Fruit fly (Drosophila melanogaster): ENCODE measurements around the gene NUCB1.

The NUCB1 gene

DNA sequence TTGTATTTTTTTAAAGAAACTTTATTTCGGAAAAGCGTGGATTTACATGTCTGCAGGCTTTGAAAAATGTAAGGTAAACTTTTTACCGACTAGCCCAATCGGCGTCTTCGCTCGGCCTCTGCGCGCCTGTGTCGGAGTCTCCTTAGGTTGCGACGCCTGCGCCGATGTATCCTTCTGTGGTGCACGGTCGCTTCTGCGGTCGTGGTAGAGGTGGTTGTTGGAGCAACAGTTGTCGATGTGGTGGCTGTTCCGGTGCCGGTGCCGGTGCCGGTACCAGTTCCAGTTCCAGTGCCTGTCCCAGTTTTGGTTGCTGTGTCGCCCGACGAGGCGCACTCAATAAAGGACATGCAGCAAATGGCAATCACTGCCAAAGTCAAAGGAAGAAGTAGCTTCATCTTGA lies 11.0 kb downstream of the NUCB1 start (continued):
- TF ChIP-seq CG1602 (GFP tag; optimal IDR thresholded peaks at IDR 0.05): no peak
- TF ChIP-seq Fer3 (tag; optimal IDR thresholded peaks at IDR 0.05): no peak
- TF ChIP-seq Hmx (GFP tag; optimal IDR thresholded peaks at IDR 0.05): no peak
- no peak for TF ChIP-seq HLH54F (GFP tag; optimal IDR thresholded peaks at IDR 0.05)
- no peak for TF ChIP-seq CHES-1-like (GFP tag; optimal IDR thresholded peaks at IDR 0.05)
- TF ChIP-seq E2f2 (GFP tag; IDR thresholded peaks at IDR 0.05): no peak
- TF ChIP-seq stwl (tag; optimal IDR thresholded peaks at IDR 0.05): peak; percentile 55
- TF ChIP-seq az2 (GFP tag; optimal IDR thresholded peaks at IDR 0.05): no peak
- TF ChIP-seq gsb (GFP tag; IDR thresholded peaks at IDR 0.05): no peak
- TF ChIP-seq odd (GFP tag; optimal IDR thresholded peaks at IDR 0.05): no peak
- TF ChIP-seq sim (GFP tag; IDR thresholded peaks at IDR 0.05): no peak
- TF ChIP-seq CG15514 (GFP tag; optimal IDR thresholded peaks at IDR 0.05): peak; percentile 97
- TF ChIP-seq Antp (GFP tag; optimal IDR thresholded peaks at IDR 0.05): no peak
- peak; percentile 71 for TF ChIP-seq ewg (GFP tag; optimal IDR thresholded peaks at IDR 0.05)
- TF ChIP-seq CG30403 (GFP tag; optimal IDR thresholded peaks at IDR 0.05): no peak
- TF ChIP-seq CG1024 (GFP tag; IDR thresholded peaks at IDR 0.05): no peak
- TF ChIP-seq en (GFP tag; optimal IDR thresholded peaks at IDR 0.05): no peak
- TF ChIP-seq CG3995 (GFP tag; optimal IDR thresholded peaks at IDR 0.05): no peak
- TF ChIP-seq CG2199 (GFP tag; IDR thresholded peaks at IDR 0.05): peak; percentile 81; the same call in 2 of the 3 replicates
- TF ChIP-seq Adf1 (GFP tag; IDR thresholded peaks at IDR 0.05): no peak
- TF ChIP-seq CG12219 (GFP tag; optimal IDR thresholded peaks at IDR 0.05): no peak
- TF ChIP-seq grau (tag; optimal IDR thresholded peaks at IDR 0.05): no peak
- no peak for TF ChIP-seq CG11093 (GFP tag; IDR thresholded peaks at IDR 0.05)
- no peak for TF ChIP-seq gt (GFP tag; IDR thresholded peaks at IDR 0.05)
- TF ChIP-seq HmgD (GFP tag; optimal IDR thresholded peaks at IDR 0.05): no peak
- no peak for TF ChIP-seq hkb (optimal IDR thresholded peaks at IDR 0.05)
- no peak for TF ChIP-seq hkb (GFP tag; IDR thresholded peaks at IDR 0.05)

DNA sequence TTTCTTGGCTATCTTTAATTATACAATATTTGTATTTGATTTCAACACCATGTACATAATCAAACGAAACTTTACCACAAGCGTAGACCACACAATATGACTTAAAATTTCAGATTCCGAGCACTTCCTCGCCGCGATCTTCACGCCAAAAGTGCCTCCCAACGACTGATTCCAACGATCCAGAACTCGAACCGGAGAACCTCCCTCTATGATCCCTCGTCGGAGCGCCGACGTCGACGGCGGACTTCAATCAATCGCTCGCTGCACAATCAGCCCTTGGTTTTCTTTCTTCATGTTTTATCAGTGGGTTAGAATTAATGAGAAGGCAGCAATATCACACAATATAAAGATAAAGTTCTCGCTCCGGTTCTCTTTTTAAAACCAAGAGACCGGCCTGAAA lies 38.1 kb downstream of the NUCB1 start, which contains the start of the genes Adgf-A and Adgf-A2:
TSS of gene Adgf-A (minus strand) at position 172 of the 400 bp plus-strand sequence.
TSS of gene Adgf-A2 (minus strand) at position 172 of the 400 bp plus-strand sequence.
- peak; percentile 76 for TF ChIP-seq pros (GFP tag; optimal IDR thresholded peaks at IDR 0.05)
- TF ChIP-seq pho (GFP tag; optimal IDR thresholded peaks at IDR 0.05): no peak
- no peak for TF ChIP-seq Dad (GFP tag; optimal IDR thresholded peaks at IDR 0.05)
- TF ChIP-seq kah (GFP tag; optimal IDR thresholded peaks at IDR 0.05): no peak
- no peak for TF ChIP-seq btn (GFP tag; optimal IDR thresholded peaks at IDR 0.05)
- TF ChIP-seq Blimp-1 (GFP tag; optimal IDR thresholded peaks at IDR 0.05): no peak
- no peak for TF ChIP-seq cato (GFP tag; optimal IDR thresholded peaks at IDR 0.05; ENCODE audit: borderline replicate concordance)
- TF ChIP-seq grn (GFP tag; optimal IDR thresholded peaks at IDR 0.05): peak; percentile 11
- no peak for TF ChIP-seq CG17186 (GFP tag; optimal IDR thresholded peaks at IDR 0.05)
- no peak for TF ChIP-seq slbo (GFP tag; IDR thresholded peaks at IDR 0.05)
- no peak for TF ChIP-seq sens-2 (GFP tag; IDR thresholded peaks at IDR 0.05)
- TF ChIP-seq Lpt (GFP tag; optimal IDR thresholded peaks at IDR 0.05): no peak
- TF ChIP-seq jigr1 (GFP tag; IDR thresholded peaks at IDR 0.05): no peak
- no peak for TF ChIP-seq kay (GFP tag; optimal IDR thresholded peaks at IDR 0.05)
- no peak for TF ChIP-seq psq (GFP tag; optimal IDR thresholded peaks at IDR 0.05)
- no peak for TF ChIP-seq CG3847 (GFP tag; IDR thresholded peaks at IDR 0.05)
- TF ChIP-seq maf-S (GFP tag; optimal IDR thresholded peaks at IDR 0.05): no peak
- no peak for TF ChIP-seq nmo (GFP tag; optimal IDR thresholded peaks at IDR 0.05)
- TF ChIP-seq Dip2 (GFP tag; IDR thresholded peaks at IDR 0.05): no peak
- TF ChIP-seq pita (GFP tag; optimal IDR thresholded peaks at IDR 0.05): no peak
- TF ChIP-seq CG14050 (GFP tag; IDR thresholded peaks at IDR 0.05): no peak
- no peak for TF ChIP-seq Gsc (GFP tag; IDR thresholded peaks at IDR 0.05)
- TF ChIP-seq HHEX (GFP tag; optimal IDR thresholded peaks at IDR 0.05): no peak
- TF ChIP-seq CG12104 (GFP tag; optimal IDR thresholded peaks at IDR 0.05): no peak
- TF ChIP-seq CG17802 (tag; optimal IDR thresholded peaks at IDR 0.05): no peak
- TF ChIP-seq Abd-B (GFP tag; optimal IDR thresholded peaks at IDR 0.05): no peak
- TF ChIP-seq Med (GFP tag): no peak
- TF ChIP-seq CG6254 (GFP tag; optimal IDR thresholded peaks at IDR 0.05): no peak

Data from whole organism, embryonic.